Fruit fly (Drosophila melanogaster) whole organism, embryonic: Measurements from ENCODE around the gene CG5003.

Source experiments
- Atf-2 ChIP-seq: fragments of 200-800 bp; sonication (Bioruptor generic); optimal IDR thresholded peaks from 2 replicates; lab custom pipeline; 2016; ENCODE audit warnings: missing biosample characterization, missing genetic modification characterization
- BEAF-32 ChIP-seq: fragments of 200-800 bp; sonication (Bioruptor generic); optimal IDR thresholded peaks from 3 replicates; lab custom pipeline; 2017; ENCODE audit warnings: missing biosample characterization, missing genetic modification characterization, mild to moderate bottlenecking, moderate library complexity, missing genetic modification reagents
- Bgb ChIP-seq: fragments of 200-800 bp; sonication (Bioruptor generic); IDR thresholded peaks from 2 replicates; pipeline ENCODE4 v1.3.6; 2022; ENCODE audit warnings: missing biosample characterization, missing genetic modification characterization; ENCODE audit not compliant: partially characterized antibody
- CG12219 ChIP-seq: fragments of 200-800 bp; sonication (Bioruptor generic); optimal IDR thresholded peaks from 3 replicates; lab custom pipeline; 2018; ENCODE audit warnings: missing biosample characterization, mild to moderate bottlenecking, missing genetic modification characterization
- CG13775 ChIP-seq: fragments of 200-800 bp; sonication (Bioruptor generic); optimal IDR thresholded peaks from 3 replicates; lab custom pipeline; 2017; ENCODE audit warnings: missing biosample characterization, mild to moderate bottlenecking, missing genetic modification characterization
- CG14710 ChIP-seq: fragments of 200-800 bp; sonication (Bioruptor generic); optimal IDR thresholded peaks from 3 replicates; lab custom pipeline; 2019; ENCODE audit warnings: missing biosample characterization, mild to moderate bottlenecking, missing genetic modification characterization, moderate library complexity
- CG1529 ChIP-seq: fragments of 200-800 bp; sonication (Bioruptor generic); optimal IDR thresholded peaks from 3 replicates; lab custom pipeline; 2018; ENCODE audit warnings: missing biosample characterization, missing genetic modification characterization
- CG15479 ChIP-seq: fragments of 200-800 bp; sonication (Bioruptor generic); optimal IDR thresholded peaks from 3 replicates; lab custom pipeline; 2019; ENCODE audit warnings: missing biosample characterization, mild to moderate bottlenecking, missing genetic modification characterization, moderate library complexity
- CG1603 ChIP-seq: fragments of 200-800 bp; sonication (Bioruptor generic); optimal IDR thresholded peaks from 2 replicates; lab custom pipeline; 2019; ENCODE audit warnings: missing biosample characterization, mild to moderate bottlenecking, missing genetic modification characterization, moderate library complexity
- CG32532 ChIP-seq: fragments of 200-800 bp; sonication (Bioruptor generic); IDR thresholded peaks from 2 replicates; pipeline ENCODE4 v1.3.6; 2022; ENCODE audit warnings: missing biosample characterization, missing genetic modification characterization
- CG34224 ChIP-seq: fragments of 200-800 bp; sonication (Bioruptor generic); IDR thresholded peaks from 3 replicates; pipeline ENCODE4 v1.3.6; 2022; ENCODE audit warnings: missing biosample characterization, missing genetic modification characterization; ENCODE audit not compliant: partially characterized antibody
- CG7786 ChIP-seq: fragments of 200-800 bp; sonication (Bioruptor generic); optimal IDR thresholded peaks from 2 replicates; lab custom pipeline; 2016; ENCODE audit warnings: missing biosample characterization, missing genetic modification characterization
- CG8290 ChIP-seq, 3 experiments: fragments of 200-800 bp; sonication (Bioruptor generic); optimal IDR thresholded peaks; 2 replicates each; lab custom pipeline; 2016 to 2019; ENCODE audit warnings: missing biosample characterization in 3 of 3, missing genetic modification characterization in 3 of 3, mild to moderate bottlenecking in 2 of 3, moderate library complexity in 1 of 3
- Doc3 ChIP-seq: fragments of 200-800 bp; sonication (Bioruptor generic); IDR thresholded peaks from 3 replicates; pipeline ENCODE4 v1.3.6; 2022; ENCODE audit warnings: missing biosample characterization, missing genetic modification characterization; ENCODE audit not compliant: partially characterized antibody
- ERR ChIP-seq: fragments of 200-800 bp; sonication (Bioruptor generic); optimal IDR thresholded peaks from 2 replicates; lab custom pipeline; 2016; ENCODE audit warnings: missing biosample characterization, missing genetic modification characterization
- Gsc ChIP-seq: fragments of 200-800 bp; sonication (Bioruptor generic); IDR thresholded peaks from 2 replicates; pipeline ENCODE4 v1.3.6; 2022; ENCODE audit warnings: missing biosample characterization, missing genetic modification characterization
- H15 ChIP-seq: fragments of 200-800 bp; sonication (Bioruptor generic); IDR thresholded peaks from 3 replicates; pipeline ENCODE4 v1.3.6; 2022; ENCODE audit warnings: missing biosample characterization, missing genetic modification characterization
- Hmr ChIP-seq: fragments of 200-800 bp; sonication (Bioruptor generic); optimal IDR thresholded peaks from 3 replicates; lab custom pipeline; 2017; ENCODE audit warnings: mild to moderate bottlenecking, missing biosample characterization, missing genetic modification reagents, missing genetic modification characterization
- Jarid2 ChIP-seq: fragments of 200-800 bp; sonication (Bioruptor generic); optimal IDR thresholded peaks from 3 replicates; lab custom pipeline; 2017; ENCODE audit warnings: mild to moderate bottlenecking, missing biosample characterization, missing genetic modification reagents, missing genetic modification characterization
- MESR4 ChIP-seq: fragments of 200-800 bp; sonication (Bioruptor generic); optimal IDR thresholded peaks from 2 replicates; lab custom pipeline; 2018; ENCODE audit warnings: missing biosample characterization, mild to moderate bottlenecking, missing genetic modification characterization, moderate library complexity
- Med ChIP-seq: fragments of 200-800 bp; sonication (Bioruptor generic); peaks from one replicate; lab custom pipeline; 2016; ENCODE audit warnings: missing biosample characterization, missing genetic modification characterization, mild to moderate bottlenecking, inconsistent platforms, moderate library complexity
- NC2α ChIP-seq: fragments of 200-800 bp; sonication (Bioruptor generic); optimal IDR thresholded peaks from 2 replicates; lab custom pipeline; 2016; ENCODE audit warnings: missing biosample characterization, missing genetic modification characterization
- Nf-YA ChIP-seq: fragments of 200-800 bp; sonication (Bioruptor generic); IDR thresholded peaks from 2 replicates; pipeline ENCODE4 v1.3.6; 2022; ENCODE audit warnings: missing biosample characterization, missing genetic modification characterization
- Nf-YB ChIP-seq: fragments of 200-800 bp; sonication (Bioruptor generic); optimal IDR thresholded peaks from 3 replicates; lab custom pipeline; 2019; ENCODE audit warnings: missing biosample characterization, mild to moderate bottlenecking, missing genetic modification characterization, moderate library complexity
- NfI ChIP-seq: fragments of 200-800 bp; sonication (Bioruptor generic); optimal IDR thresholded peaks from 3 replicates; lab custom pipeline; 2018; ENCODE audit warnings: missing biosample characterization, mild to moderate bottlenecking, missing genetic modification characterization, moderate library complexity
- YL-1 ChIP-seq: fragments of 200-800 bp; sonication (Bioruptor generic); optimal IDR thresholded peaks from 3 replicates; lab custom pipeline; 2017; ENCODE audit warnings: missing biosample characterization, mild to moderate bottlenecking, missing genetic modification characterization
- ab ChIP-seq: fragments of 200-800 bp; sonication (Bioruptor generic); optimal IDR thresholded peaks from 2 replicates; lab custom pipeline; 2016; ENCODE audit warnings: missing biosample characterization, missing genetic modification characterization
- amos ChIP-seq: fragments of 200-800 bp; sonication (Bioruptor generic); IDR thresholded peaks from 2 replicates; pipeline ENCODE4 v1.3.6; 2022; ENCODE audit warnings: missing biosample characterization, missing genetic modification characterization; ENCODE audit not compliant: partially characterized antibody
- caup ChIP-seq: fragments of 200-800 bp; sonication (Bioruptor generic); optimal IDR thresholded peaks from 3 replicates; lab custom pipeline; 2017; ENCODE audit warnings: missing biosample characterization, mild to moderate bottlenecking, missing genetic modification characterization, moderate library complexity; ENCODE audit not compliant: severe bottlenecking
- chn ChIP-seq: fragments of 200-800 bp; sonication (Bioruptor generic); optimal IDR thresholded peaks from 2 replicates; lab custom pipeline; 2016; ENCODE audit warnings: missing biosample characterization, missing genetic modification characterization
- cwo ChIP-seq: fragments of 200-800 bp; sonication (Bioruptor generic); optimal IDR thresholded peaks from 3 replicates; lab custom pipeline; 2017; ENCODE audit warnings: missing biosample characterization, missing genetic modification characterization, mild to moderate bottlenecking, moderate library complexity, missing genetic modification reagents
- dm ChIP-seq: fragments of 200-800 bp; sonication (Bioruptor generic); optimal IDR thresholded peaks from 3 replicates; lab custom pipeline; 2016; ENCODE audit warnings: missing biosample characterization, missing genetic modification characterization
- gem ChIP-seq: fragments of 200-800 bp; sonication (Bioruptor generic); optimal IDR thresholded peaks from 2 replicates; lab custom pipeline; 2019; ENCODE audit warnings: missing biosample characterization, mild to moderate bottlenecking, missing genetic modification characterization, moderate library complexity
- gsb-n ChIP-seq: fragments of 200-800 bp; sonication (Bioruptor generic); optimal IDR thresholded peaks from 3 replicates; lab custom pipeline; 2018; ENCODE audit warnings: missing biosample characterization, mild to moderate bottlenecking, missing genetic modification characterization
- inv ChIP-seq: fragments of 200-800 bp; sonication (Bioruptor generic); IDR thresholded peaks from 2 replicates; pipeline ENCODE4 v1.3.6; 2022; ENCODE audit warnings: missing biosample characterization, missing genetic modification characterization; ENCODE audit not compliant: partially characterized antibody
- jumu ChIP-seq: fragments of 200-800 bp; sonication (Bioruptor generic); optimal IDR thresholded peaks from 3 replicates; lab custom pipeline; 2016; ENCODE audit warnings: missing biosample characterization, missing genetic modification characterization
- kah ChIP-seq: fragments of 200-800 bp; sonication (Bioruptor generic); optimal IDR thresholded peaks from 2 replicates; lab custom pipeline; 2018; ENCODE audit warnings: missing biosample characterization, mild to moderate bottlenecking, missing genetic modification characterization
- klu ChIP-seq: fragments of 200-800 bp; sonication (Bioruptor generic); IDR thresholded peaks from 2 replicates; pipeline ENCODE4 v1.3.6; 2022; ENCODE audit warnings: missing biosample characterization, missing genetic modification characterization
- nerfin-2 ChIP-seq: fragments of 200-800 bp; sonication (Bioruptor generic); IDR thresholded peaks from 2 replicates; pipeline ENCODE4 v1.3.6; 2022; ENCODE audit warnings: missing biosample characterization, missing genetic modification characterization; ENCODE audit not compliant: partially characterized antibody
- pzg ChIP-seq: fragments of 200-800 bp; sonication (Bioruptor generic); optimal IDR thresholded peaks from 3 replicates; lab custom pipeline; 2018; ENCODE audit warnings: missing biosample characterization, mild to moderate bottlenecking, missing genetic modification characterization, moderate library complexity
- row ChIP-seq: fragments of 200-800 bp; sonication (Bioruptor generic); IDR thresholded peaks from 3 replicates; pipeline ENCODE4 v1.3.6; 2022; ENCODE audit warnings: missing biosample characterization, missing genetic modification characterization
- sna ChIP-seq: fragments of 200-800 bp; sonication (Bioruptor generic); IDR thresholded peaks from 2 replicates; pipeline ENCODE4 v1.3.6; 2022; ENCODE audit warnings: missing biosample characterization, missing genetic modification characterization; ENCODE audit not compliant: partially characterized antibody
- stc ChIP-seq: fragments of 200-800 bp; sonication (Bioruptor generic); IDR thresholded peaks from 2 replicates; pipeline ENCODE4 v1.3.6; 2022; ENCODE audit warnings: missing biosample characterization, missing genetic modification characterization
- vnd ChIP-seq: fragments of 200-800 bp; sonication (Bioruptor generic); IDR thresholded peaks from 3 replicates; pipeline ENCODE4 v1.3.6; 2022; ENCODE audit warnings: missing biosample characterization, missing genetic modification characterization; ENCODE audit not compliant: partially characterized antibody
- vvl ChIP-seq: fragments of 200-800 bp; sonication (Bioruptor generic); IDR thresholded peaks from 2 replicates; pipeline ENCODE4 v1.3.6; 2022; ENCODE audit warnings: missing biosample characterization, missing genetic modification characterization
- zfh1 ChIP-seq: fragments of 200-800 bp; sonication (Bioruptor generic); IDR thresholded peaks from 3 replicates; pipeline ENCODE4 v1.3.6; 2022; ENCODE audit warnings: missing biosample characterization, missing genetic modification characterization

Gene CG5003

dm6 chr3R:27948421-27948906 is 32.1 kb upstream of the CG5003 start, which contains the start of gene Gp93 (continued):
- TF ChIP-seq vnd (no peak), CG32532 (GFP tag; lab: Robert Waterston, UW) (peak; percentile 80), jumu (GFP tag; lab: Kevin White, UChicago) (no peak), caup (no peak), H15 (GFP tag; lab: Robert Waterston, UW) (peak; percentile 45; the same call in 1 of the 3 replicates), NC2α (GFP tag; lab: Kevin White, UChicago) (peak; percentile 57), Nf-YA (GFP tag; lab: Robert Waterston, UW) (no peak), CG13775 (peak; percentile 67), Hmr (GFP tag; lab: Kevin White, UChicago) (no peak), kah (GFP tag; lab: Kevin White, UChicago) (no peak), CG7786 (GFP tag; lab: Kevin White, UChicago) (no peak), CG14710 (peak; percentile 38), gsb-n (tag; lab: Kevin White, UChicago) (no peak), CG12219 (GFP tag; lab: Kevin White, UChicago) (peak; percentile 15), ab (GFP tag; lab: Kevin White, UChicago) (no peak), ERR (peak; percentile 35), NfI (GFP tag; lab: Kevin White, UChicago) (peak; percentile 59), vvl (GFP tag; lab: Robert Waterston, UW) (peak; percentile 73)

- TF ChIP-seq CG1603 (tag; lab: Kevin White, UChicago) (peak; percentile 49), Bgb (GFP tag; lab: Robert Waterston, UW) (peak; percentile 39; the same call in 1 of the 2 replicates), pzg (GFP tag; lab: Kevin White, UChicago) (peak; percentile 68), YL-1 (GFP tag; lab: Kevin White, UChicago) (peak; percentile 57), gem (no peak), dm (GFP tag; lab: Kevin White, UChicago) (peak; percentile 62), Jarid2 (GFP tag; lab: Kevin White, UChicago) (peak; percentile 22), sna (GFP tag; lab: Robert Waterston, UW) (0 out of 2 replicates have a peak, but pooled peaks have one; percentile 20), inv (peak; percentile 19; the same call in 1 of the 2 replicates), Nf-YB (GFP tag; lab: Kevin White, UChicago) (no peak), BEAF-32 (GFP tag; lab: Kevin White, UChicago) (peak; percentile 30), CG8290 (GFP tag; optimal IDR thresholded peaks at IDR 0.05; lab: Kevin White, UChicago) (no peak), CG8290 (tag; optimal IDR thresholded peaks at IDR 0.05; lab: Kevin White, UChicago) (peak in 1 of 2 experiments; percentile 35), cwo (no peak), klu (GFP tag; lab: Robert Waterston, UW) (peak; percentile 16; the same call in 1 of the 2 replicates), CG15479 (GFP tag; lab: Kevin White, UChicago) (peak; percentile 36), nerfin-2 (0 out of 2 replicates have a peak, but pooled peaks have one; percentile 20), Med (peak; percentile 69), stc (no peak), CG13775 (no peak), Doc3 (no peak), amos (GFP tag; lab: Robert Waterston, UW) (peak; percentile 26; the same call in 1 of the 2 replicates), CG7786 (GFP tag; lab: Kevin White, UChicago) (no peak), CG1529 (no peak), Atf-2 (no peak), row (GFP tag; lab: Robert Waterston, UW) (peak; percentile 5; the same call in 1 of the 3 replicates), CG34224 (GFP tag; lab: Robert Waterston, UW) (peak; percentile 29; the same call in 1 of the 3 replicates), Gsc (GFP tag; lab: Robert Waterston, UW) (no peak), MESR4 (GFP tag; lab: Kevin White, UChicago) (peak; percentile 74), zfh1 (GFP tag; lab: Robert Waterston, UW) (0 out of 3 replicates have a peak, but pooled peaks have one; percentile 14), chn (GFP tag; lab: Kevin White, UChicago) (peak; percentile 10)
Measured at dm6 chr3R:27947682-27948245, 31.4 kb upstream of the CG5003 start, which contains the start of gene mfrn. TSS of gene mfrn (minus strand) at chr3R:27948021.
